Fruit fly (Drosophila melanogaster) whole organism, adult: ENCODE data around the gene IP3K2.

Experiments used
- CG11617 ChIP-seq: fragments of 200-800 bp; sonication (Bioruptor generic); optimal IDR thresholded peaks from 2 replicates; lab custom pipeline; 2017; ENCODE audit warnings: mild to moderate bottlenecking, missing biosample characterization, missing genetic modification reagents, missing genetic modification characterization
- CG12768 ChIP-seq: fragments of 200-800 bp; sonication (Bioruptor generic); optimal IDR thresholded peaks from 2 replicates; lab custom pipeline; 2017; ENCODE audit warnings: missing biosample characterization, missing genetic modification characterization, mild to moderate bottlenecking, moderate library complexity, missing genetic modification reagents
- CG14711 ChIP-seq: fragments of 200-800 bp; sonication (Bioruptor generic); optimal IDR thresholded peaks from 2 replicates; lab custom pipeline; 2018; ENCODE audit warnings: missing biosample characterization, mild to moderate bottlenecking, missing genetic modification characterization, moderate library complexity
- CG1620 ChIP-seq: fragments of 200-800 bp; sonication (Bioruptor generic); optimal IDR thresholded peaks from 2 replicates; lab custom pipeline; 2016; ENCODE audit warnings: missing biosample characterization, missing genetic modification characterization
- CG33017 ChIP-seq: fragments of 200-800 bp; sonication (Bioruptor generic); optimal IDR thresholded peaks from 2 replicates; lab custom pipeline; 2018; ENCODE audit warnings: missing biosample characterization, mild to moderate bottlenecking, missing genetic modification characterization, moderate library complexity
- CG5204 ChIP-seq: fragments of 200-800 bp; sonication (Bioruptor generic); optimal IDR thresholded peaks from 2 replicates; lab custom pipeline; 2016; ENCODE audit warnings: missing biosample characterization, missing genetic modification characterization
- CG7045 ChIP-seq: fragments of 200-800 bp; sonication (Bioruptor generic); optimal IDR thresholded peaks from 2 replicates; lab custom pipeline; 2017; ENCODE audit warnings: missing biosample characterization, mild to moderate bottlenecking, missing genetic modification characterization
- CG7101 ChIP-seq: fragments of 200-800 bp; sonication (Bioruptor generic); optimal IDR thresholded peaks from 2 replicates; lab custom pipeline; 2018; ENCODE audit warnings: missing biosample characterization, mild to moderate bottlenecking, missing genetic modification characterization, moderate library complexity
- Clk ChIP-seq: fragments of 200-800 bp; sonication (Bioruptor generic); optimal IDR thresholded peaks from 2 replicates; lab custom pipeline; 2017; ENCODE audit warnings: missing biosample characterization, missing genetic modification characterization
- Crg-1 ChIP-seq: fragments of 200-800 bp; sonication (Bioruptor generic); optimal IDR thresholded peaks from 2 replicates; lab custom pipeline; 2016; ENCODE audit warnings: missing biosample characterization, missing genetic modification characterization
- Hr96 ChIP-seq: fragments of 200-800 bp; sonication (Bioruptor generic); optimal IDR thresholded peaks from 2 replicates; lab custom pipeline; 2016; ENCODE audit warnings: missing biosample characterization, missing genetic modification characterization
- Mnt ChIP-seq: fragments of 200-800 bp; sonication (Bioruptor generic); optimal IDR thresholded peaks from 2 replicates; lab custom pipeline; 2016; ENCODE audit warnings: missing biosample characterization, mild to moderate bottlenecking, missing genetic modification characterization
- bab1 ChIP-seq: fragments of 200-800 bp; sonication (Bioruptor generic); optimal IDR thresholded peaks from 3 replicates; lab custom pipeline; 2019; ENCODE audit warnings: missing biosample characterization, mild to moderate bottlenecking, missing genetic modification characterization, moderate library complexity
- cic ChIP-seq: fragments of 200-800 bp; sonication (Bioruptor generic); optimal IDR thresholded peaks from 2 replicates; lab custom pipeline; 2017; ENCODE audit warnings: missing biosample characterization, mild to moderate bottlenecking, missing genetic modification characterization, moderate library complexity
- cnc ChIP-seq, 2 experiments: fragments of >200 bp; optimal IDR thresholded peaks; 2 replicates each; lab custom pipeline; 2017
- kay ChIP-seq: fragments of 200-800 bp; sonication (Bioruptor generic); peaks from one replicate; lab custom pipeline; 2016; ENCODE audit warnings: missing biosample characterization, missing genetic modification characterization, borderline replicate concordance
- ovo ChIP-seq: fragments of 200-800 bp; sonication (Bioruptor generic); optimal IDR thresholded peaks from 2 replicates; lab custom pipeline; 2016; ENCODE audit warnings: missing biosample characterization, missing genetic modification characterization
- pad ChIP-seq: fragments of 200-800 bp; sonication (Bioruptor generic); optimal IDR thresholded peaks from 3 replicates; lab custom pipeline; 2017; ENCODE audit warnings: missing biosample characterization, missing genetic modification characterization, mild to moderate bottlenecking, moderate library complexity, missing genetic modification reagents
- tj ChIP-seq: fragments of 200-800 bp; sonication (Bioruptor generic); optimal IDR thresholded peaks from 3 replicates; lab custom pipeline; 2017; ENCODE audit warnings: missing biosample characterization, mild to moderate bottlenecking, missing genetic modification characterization, moderate library complexity
- toe ChIP-seq: fragments of 200-800 bp; sonication (Bioruptor generic); optimal IDR thresholded peaks from 2 replicates; lab custom pipeline; 2016; ENCODE audit warnings: missing biosample characterization, missing genetic modification characterization

IP3K2 gene

dm6 chrX:13358240-13358799 is 54.9 kb downstream of the IP3K2 start:
- TF ChIP-seq pad (peak; percentile 96), kay (GFP tag; lab: Kevin White, UChicago) (no peak)

- no peak for TF ChIP-seq tj (GFP tag; lab: Kevin White, UChicago)
- TF ChIP-seq CG5204: no peak
- no peak for TF ChIP-seq CG7045 (GFP tag; lab: Kevin White, UChicago)
- TF ChIP-seq pad: no peak
- TF ChIP-seq CG12768: no peak
- TF ChIP-seq CG11617 (GFP tag; lab: Kevin White, UChicago): no peak
- TF ChIP-seq CG33017: no peak
Observed at dm6 chrX:13358948-13359347, 55.5 kb downstream of the IP3K2 start, which contains the start of gene Syt12. Syt12 (plus strand) TSS chrX:13359248.

- no peak for TF ChIP-seq CG1620 (GFP tag; lab: Kevin White, UChicago)
- no peak for TF ChIP-seq Clk (GFP tag; lab: Kevin White, UChicago)
- TF ChIP-seq kay (GFP tag; lab: Kevin White, UChicago): no peak
- TF ChIP-seq CG14711: no peak
- TF ChIP-seq bab1 (GFP tag; lab: Kevin White, UChicago): no peak
- TF ChIP-seq cnc (optimal IDR thresholded peaks at IDR 0.05; lab: Kevin White, UChicago): no peak
- no peak for TF ChIP-seq tj (GFP tag; lab: Kevin White, UChicago)
- TF ChIP-seq CG12768: no peak
- TF ChIP-seq toe (GFP tag; lab: Kevin White, UChicago): no peak
- no peak for TF ChIP-seq CG33017
- TF ChIP-seq cic (GFP tag; lab: Kevin White, UChicago): no peak
- no peak for TF ChIP-seq CG5204
- no peak for TF ChIP-seq pad
- no peak for TF ChIP-seq CG11617 (GFP tag; lab: Kevin White, UChicago)
- no peak for TF ChIP-seq Mnt
- no peak for TF ChIP-seq Crg-1 (GFP tag; lab: Kevin White, UChicago)
- no peak for TF ChIP-seq CG7045 (GFP tag; lab: Kevin White, UChicago)
Observed at dm6 chrX:13368149-13368548, 64.7 kb downstream of the IP3K2 start, which contains the start of gene dmrt11E. dmrt11E (plus strand) TSS chrX:13368191.

- TF ChIP-seq Crg-1 (GFP tag; lab: Kevin White, UChicago) (no peak), kay (GFP tag; lab: Kevin White, UChicago) (no peak), ovo (GFP tag; lab: Kevin White, UChicago) (no peak)
Observed at dm6 chrX:13369438-13369837, 66.0 kb downstream of the IP3K2 start.

- TF ChIP-seq kay (GFP tag; lab: Kevin White, UChicago) (peak; percentile 19), CG5204 (no peak), toe (GFP tag; lab: Kevin White, UChicago) (no peak), CG7101 (no peak)
Observed at dm6 chrX:13370306-13370705, 66.9 kb downstream of the IP3K2 start, which contains the start of gene CG1640. CG1640 (plus strand) TSS chrX:13370606.

dm6 chrX:13370826-13371703 is 67.6 kb downstream of the IP3K2 start:
- peak; percentile 27 for TF ChIP-seq CG14711
- peak; percentile 35 for TF ChIP-seq CG11617 (GFP tag; lab: Kevin White, UChicago)
- TF ChIP-seq CG7045 (GFP tag; lab: Kevin White, UChicago): no peak
- TF ChIP-seq kay (GFP tag; lab: Kevin White, UChicago): peak; percentile 72
- peak; percentile 6 for TF ChIP-seq toe (GFP tag; lab: Kevin White, UChicago)
- TF ChIP-seq Mnt: peak; percentile 72
- peak; percentile 21 for TF ChIP-seq CG1620 (GFP tag; lab: Kevin White, UChicago)
- TF ChIP-seq Clk (GFP tag; lab: Kevin White, UChicago): no peak
- no peak for TF ChIP-seq CG33017
- no peak for TF ChIP-seq pad
- TF ChIP-seq cnc (optimal IDR thresholded peaks at IDR 0.05; lab: Kevin White, UChicago): no peak
- peak; percentile 22 for TF ChIP-seq cic (GFP tag; lab: Kevin White, UChicago)
- peak; percentile 25 for TF ChIP-seq CG12768
- no peak for TF ChIP-seq CG5204
- TF ChIP-seq ovo (GFP tag; lab: Kevin White, UChicago): no peak
- peak; percentile 32 for TF ChIP-seq CG7101
- peak; percentile 37 for TF ChIP-seq Crg-1 (GFP tag; lab: Kevin White, UChicago)
- peak; percentile 53 for TF ChIP-seq bab1 (GFP tag; lab: Kevin White, UChicago)
- peak; percentile 28 for TF ChIP-seq tj (GFP tag; lab: Kevin White, UChicago)
- no peak for TF ChIP-seq Hr96

dm6 chrX:13371704-13372049 is 68.2 kb downstream of the IP3K2 start:
- TF ChIP-seq CG12768 (no peak), ovo (GFP tag; lab: Kevin White, UChicago) (peak; percentile 65), CG14711 (no peak), bab1 (GFP tag; lab: Kevin White, UChicago) (no peak), kay (GFP tag; lab: Kevin White, UChicago) (no peak)
